Fruit fly (Drosophila melanogaster) whole organism, prepupa: Measurements from ENCODE around the gene CG31551.
A peak's percentile ranks its signal among the peaks of the same experiment; 100 is the strongest.

Source experiments
- CG32006 ChIP-seq: fragments of 200-800 bp; sonication (Bioruptor generic); optimal IDR thresholded peaks from 3 replicates; lab custom pipeline; 2017; ENCODE audit warnings: missing biosample characterization, mild to moderate bottlenecking, missing genetic modification characterization
- fd59A ChIP-seq: fragments of 200-800 bp; sonication (Bioruptor generic); optimal IDR thresholded peaks from 2 replicates; lab custom pipeline; 2017; ENCODE audit warnings: missing biosample characterization, mild to moderate bottlenecking, missing genetic modification characterization, missing genetic modification reagents
- fd85E ChIP-seq: fragments of 200-800 bp; sonication (Bioruptor generic); optimal IDR thresholded peaks from 3 replicates; lab custom pipeline; 2016; ENCODE audit warnings: missing biosample characterization, missing genetic modification characterization

- TF ChIP-seq CG32006 (GFP tag; lab: Kevin White, UChicago) (peak; percentile 68), fd59A (GFP tag; lab: Kevin White, UChicago) (no peak), fd85E (GFP tag; lab: Kevin White, UChicago) (no peak)
Measured at dm6 chr3R:5617923-5618623, 9.6 kb upstream of the CG31551 start.
